Fruit fly (Drosophila melanogaster): ENCODE measurements around the gene kibra.
A peak's percentile ranks its signal among the peaks of the same experiment; 100 is the strongest.

Gene kibra

DNA sequence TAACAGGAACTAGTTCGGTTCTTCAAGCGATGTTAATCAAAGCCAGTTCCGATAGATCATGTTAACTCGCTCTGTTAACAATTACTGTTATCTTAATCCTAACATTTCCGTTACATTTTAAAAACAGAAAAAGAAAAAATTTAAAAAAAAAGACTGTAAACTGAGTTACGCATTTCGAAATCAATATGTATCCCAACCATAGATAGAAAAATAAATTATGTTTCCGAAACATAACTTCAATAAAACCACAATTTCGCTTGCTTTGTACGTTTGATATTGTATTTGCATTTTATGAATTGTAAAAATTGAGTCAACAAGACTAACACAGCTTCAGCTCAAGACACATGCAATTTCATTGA lies 419 bp upstream of the kibra start:
- TF ChIP-seq fd96Ca (GFP tag; IDR thresholded peaks at IDR 0.05) (no peak), Pif1B (GFP tag; optimal IDR thresholded peaks at IDR 0.05) (no peak), EcR (GFP tag; optimal IDR thresholded peaks at IDR 0.05) (no peak), CG8159 (tag; optimal IDR thresholded peaks at IDR 0.05) (no peak), CG9948 (tag; optimal IDR thresholded peaks at IDR 0.05) (no peak), Pif1A (GFP tag; optimal IDR thresholded peaks at IDR 0.05) (no peak)

DNA sequence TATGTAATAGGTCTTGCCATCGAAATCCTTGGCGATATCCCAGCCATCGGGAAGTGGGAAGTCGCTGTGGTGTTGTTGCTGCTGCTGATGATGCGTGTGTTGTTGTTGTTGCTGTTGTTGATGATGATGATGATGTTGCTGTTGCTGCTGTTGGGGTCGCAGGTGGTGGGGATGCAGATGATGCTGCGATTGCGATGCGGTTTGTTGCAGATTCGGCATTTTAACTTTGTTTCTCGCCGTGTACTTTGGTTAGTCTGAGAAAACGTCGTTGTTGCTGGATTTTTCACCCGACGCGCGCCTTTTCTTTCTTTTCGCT lies 748 bp downstream of the kibra start:
- TF ChIP-seq Pif1B (GFP tag; optimal IDR thresholded peaks at IDR 0.05) (no peak), CG4496 (GFP tag; IDR thresholded peaks at IDR 0.05) (no peak), CG10348 (GFP tag; IDR thresholded peaks at IDR 0.05) (no peak), EcR (GFP tag; optimal IDR thresholded peaks at IDR 0.05) (no peak), CG32121 (GFP tag; IDR thresholded peaks at IDR 0.05) (no peak), rn (GFP tag; IDR thresholded peaks at IDR 0.05) (no peak), CG14655 (GFP tag; optimal IDR thresholded peaks at IDR 0.05) (no peak), Ets98B (GFP tag; IDR thresholded peaks at IDR 0.05) (no peak), Snoo (tag; optimal IDR thresholded peaks at IDR 0.05) (no peak), gl (tag; optimal IDR thresholded peaks at IDR 0.05) (no peak), CG8301 (tag; optimal IDR thresholded peaks at IDR 0.05) (no peak), CG34367 (tag; optimal IDR thresholded peaks at IDR 0.05) (no peak), CG13204 (GFP tag; optimal IDR thresholded peaks at IDR 0.05) (no peak), CG17806 (tag; optimal IDR thresholded peaks at IDR 0.05) (no peak), CG9948 (tag; optimal IDR thresholded peaks at IDR 0.05) (no peak), CG15710 (tag; optimal IDR thresholded peaks at IDR 0.05) (no peak), CG12605 (GFP tag; IDR thresholded peaks at IDR 0.05) (no peak), Pif1A (GFP tag; optimal IDR thresholded peaks at IDR 0.05) (no peak)

DNA sequence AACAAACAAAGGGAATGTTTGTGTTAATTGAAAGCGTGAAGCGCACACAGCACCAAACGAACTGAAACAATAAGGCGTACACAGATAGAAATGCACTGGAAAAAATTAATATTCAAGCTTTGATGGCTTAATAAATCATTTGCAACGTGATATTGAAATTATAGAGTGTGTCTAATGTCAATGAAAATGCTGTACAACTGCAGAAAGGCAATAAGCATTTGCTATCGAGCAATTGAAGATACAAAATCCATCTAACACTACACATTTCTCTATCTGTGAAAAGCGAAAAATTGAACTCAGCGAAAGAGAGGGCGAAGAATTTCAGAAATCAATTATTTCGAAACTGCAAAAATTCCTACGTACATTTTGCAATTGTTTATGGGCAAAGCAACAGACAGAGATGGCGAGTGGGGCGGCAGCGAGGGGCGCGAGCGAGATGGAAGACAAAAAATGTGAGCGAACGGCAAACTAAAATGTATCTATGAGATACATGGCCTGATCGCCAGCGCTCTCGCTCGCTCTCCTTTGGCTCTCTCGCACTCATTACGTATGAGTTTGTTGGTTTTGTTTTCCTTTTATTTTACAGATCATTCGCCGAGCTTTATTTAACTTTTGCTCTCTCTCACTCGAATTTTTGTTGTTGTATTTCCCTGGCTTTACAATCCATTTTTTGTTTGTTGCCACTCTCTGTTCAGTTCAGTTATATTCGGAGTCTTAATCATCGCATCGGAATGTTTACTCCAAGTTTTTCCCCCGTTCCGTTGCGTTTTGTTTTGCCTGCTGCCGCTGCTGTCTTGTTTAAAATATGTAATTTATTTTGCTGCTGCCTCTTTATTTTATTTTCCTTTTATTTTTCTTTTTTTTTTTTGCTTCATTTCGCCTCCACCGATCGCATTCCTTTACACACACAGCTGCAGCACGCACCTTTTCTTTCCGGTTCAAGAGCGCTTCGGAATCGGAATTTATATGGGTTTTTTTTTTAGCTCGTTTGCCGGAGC lies 1.8 kb downstream of the kibra start:
- TF ChIP-seq Snoo (tag; optimal IDR thresholded peaks at IDR 0.05) = peak; percentile 36
- TF ChIP-seq CG15710 (tag; optimal IDR thresholded peaks at IDR 0.05) = peak; percentile 19
- TF ChIP-seq CG14655 (GFP tag; optimal IDR thresholded peaks at IDR 0.05) = peak; percentile 70
- TF ChIP-seq CG4496 (GFP tag; IDR thresholded peaks at IDR 0.05) = peak; percentile 80
- TF ChIP-seq D1 (tag; optimal IDR thresholded peaks at IDR 0.05) = no peak
- peak; percentile 43 for TF ChIP-seq Ets98B (GFP tag; IDR thresholded peaks at IDR 0.05)
- peak; percentile 70 for TF ChIP-seq CG8301 (tag; optimal IDR thresholded peaks at IDR 0.05)
- no peak for TF ChIP-seq CG10348 (GFP tag; IDR thresholded peaks at IDR 0.05)
- peak; percentile 14 for TF ChIP-seq CG34367 (tag; optimal IDR thresholded peaks at IDR 0.05)
- no peak for TF ChIP-seq CG13204 (GFP tag; optimal IDR thresholded peaks at IDR 0.05)
- no peak for TF ChIP-seq gl (tag; optimal IDR thresholded peaks at IDR 0.05)
- TF ChIP-seq EcR (GFP tag; optimal IDR thresholded peaks at IDR 0.05) = peak; percentile 66
- peak; percentile 73 for TF ChIP-seq CG32121 (GFP tag; IDR thresholded peaks at IDR 0.05)
- peak; percentile 20; the same call in 1 of the 2 replicates for TF ChIP-seq rn (GFP tag; IDR thresholded peaks at IDR 0.05)
- peak; percentile 58 for TF ChIP-seq Pif1A (GFP tag; optimal IDR thresholded peaks at IDR 0.05)
- TF ChIP-seq fd96Ca (GFP tag; IDR thresholded peaks at IDR 0.05) = peak; percentile 77; the same call in 2 of the 3 replicates
- TF ChIP-seq CG8159 (tag; optimal IDR thresholded peaks at IDR 0.05) = peak; percentile 58
- no peak; the same call in 1 of the 2 replicates for TF ChIP-seq CG12605 (GFP tag; IDR thresholded peaks at IDR 0.05)
- TF ChIP-seq CG17806 (tag; optimal IDR thresholded peaks at IDR 0.05) = peak; percentile 65
- peak; percentile 64 for TF ChIP-seq CG9948 (tag; optimal IDR thresholded peaks at IDR 0.05)
- TF ChIP-seq Pif1B (GFP tag; optimal IDR thresholded peaks at IDR 0.05) = peak; percentile 59

DNA sequence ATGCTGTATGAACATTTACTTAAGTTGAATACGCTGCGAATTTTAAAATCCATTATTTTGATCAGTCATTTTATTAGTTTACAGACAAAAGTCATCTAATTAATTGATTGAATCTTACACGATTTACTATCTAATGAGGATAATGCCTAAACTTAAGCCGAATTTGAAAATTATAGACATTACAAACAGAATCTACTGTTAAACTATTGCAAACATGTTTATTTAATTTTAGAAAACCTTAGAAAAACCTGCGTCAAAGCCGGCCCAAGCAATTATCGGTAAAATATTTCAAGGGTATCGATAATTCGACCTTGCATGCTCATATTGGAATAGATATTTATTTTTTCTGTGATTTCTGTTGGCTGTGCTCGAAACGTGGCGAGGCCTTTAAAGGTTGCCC lies 3.2 kb downstream of the kibra start:
- TF ChIP-seq CG8301 (tag; optimal IDR thresholded peaks at IDR 0.05) = no peak
- TF ChIP-seq Ets98B (GFP tag; IDR thresholded peaks at IDR 0.05) = no peak
- TF ChIP-seq fd96Ca (GFP tag; IDR thresholded peaks at IDR 0.05) = no peak; the same call in 2 of the 3 replicates
- no peak for TF ChIP-seq Snoo (tag; optimal IDR thresholded peaks at IDR 0.05)
- no peak for TF ChIP-seq CG9948 (tag; optimal IDR thresholded peaks at IDR 0.05)
- no peak for TF ChIP-seq gl (tag; optimal IDR thresholded peaks at IDR 0.05)
- no peak for TF ChIP-seq D1 (tag; optimal IDR thresholded peaks at IDR 0.05)
- no peak for TF ChIP-seq CG13204 (GFP tag; optimal IDR thresholded peaks at IDR 0.05)
- TF ChIP-seq CG12605 (GFP tag; IDR thresholded peaks at IDR 0.05) = no peak
- no peak for TF ChIP-seq Pif1A (GFP tag; optimal IDR thresholded peaks at IDR 0.05)
- no peak for TF ChIP-seq CG17806 (tag; optimal IDR thresholded peaks at IDR 0.05)
- no peak for TF ChIP-seq Pif1B (GFP tag; optimal IDR thresholded peaks at IDR 0.05)
- TF ChIP-seq CG8159 (tag; optimal IDR thresholded peaks at IDR 0.05) = no peak
- TF ChIP-seq EcR (GFP tag; optimal IDR thresholded peaks at IDR 0.05) = no peak
- no peak for TF ChIP-seq CG14655 (GFP tag; optimal IDR thresholded peaks at IDR 0.05)
- TF ChIP-seq CG32121 (GFP tag; IDR thresholded peaks at IDR 0.05) = no peak
- no peak for TF ChIP-seq CG4496 (GFP tag; IDR thresholded peaks at IDR 0.05)

DNA sequence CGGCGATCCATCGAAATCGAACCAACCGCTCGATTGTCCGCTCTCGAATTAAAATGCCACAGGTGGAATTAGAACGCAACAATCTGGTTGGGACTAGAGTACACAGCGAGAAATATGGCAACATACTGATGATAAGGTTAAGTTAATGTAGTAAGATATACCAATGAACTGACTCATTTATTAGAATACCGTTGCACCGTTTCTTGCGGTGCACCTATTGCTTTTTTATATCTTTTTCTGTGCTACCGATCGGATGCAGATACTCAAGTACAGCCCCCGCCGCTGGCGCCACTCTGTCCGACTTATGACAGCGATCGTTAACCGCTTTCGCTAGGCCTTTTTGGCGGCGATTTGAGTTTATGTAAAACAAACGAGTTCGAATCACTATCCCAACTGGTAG lies 3.9 kb downstream of the kibra start:
- TF ChIP-seq CG34367 (tag; optimal IDR thresholded peaks at IDR 0.05) (no peak), gl (tag; optimal IDR thresholded peaks at IDR 0.05) (no peak), CG8159 (tag; optimal IDR thresholded peaks at IDR 0.05) (no peak), CG32121 (GFP tag; IDR thresholded peaks at IDR 0.05) (peak; percentile 82), fd96Ca (GFP tag; IDR thresholded peaks at IDR 0.05) (peak; percentile 85), D1 (tag; optimal IDR thresholded peaks at IDR 0.05) (no peak), CG10348 (GFP tag; IDR thresholded peaks at IDR 0.05) (peak; percentile 62), CG17806 (tag; optimal IDR thresholded peaks at IDR 0.05) (no peak), CG15710 (tag; optimal IDR thresholded peaks at IDR 0.05) (no peak), CG4496 (GFP tag; IDR thresholded peaks at IDR 0.05) (peak; percentile 78), Pif1A (GFP tag; optimal IDR thresholded peaks at IDR 0.05) (no peak), CG8301 (tag; optimal IDR thresholded peaks at IDR 0.05) (peak; percentile 59), rn (GFP tag; IDR thresholded peaks at IDR 0.05) (peak; percentile 31; the same call in 1 of the 2 replicates), CG14655 (GFP tag; optimal IDR thresholded peaks at IDR 0.05) (peak; percentile 77), CG9948 (tag; optimal IDR thresholded peaks at IDR 0.05) (peak; percentile 19), CG13204 (GFP tag; optimal IDR thresholded peaks at IDR 0.05) (no peak), Ets98B (GFP tag; IDR thresholded peaks at IDR 0.05) (peak; percentile 74), CG12605 (GFP tag; IDR thresholded peaks at IDR 0.05) (peak; percentile 24; the same call in 1 of the 2 replicates), Pif1B (GFP tag; optimal IDR thresholded peaks at IDR 0.05) (no peak), EcR (GFP tag; optimal IDR thresholded peaks at IDR 0.05) (no peak), Snoo (tag; optimal IDR thresholded peaks at IDR 0.05) (no peak)
